Fruit fly (Drosophila melanogaster) whole organism, embryonic: Measurements from ENCODE around the gene CG46462.

ENCODE experiments used
- Bdp1 ChIP-seq: fragments of 200-800 bp; sonication (Bioruptor generic); optimal IDR thresholded peaks from 3 replicates; lab custom pipeline; 2016; ENCODE audit warnings: missing biosample characterization, missing genetic modification characterization
- CG10209 ChIP-seq: fragments of 200-800 bp; sonication (Bioruptor generic); optimal IDR thresholded peaks from 3 replicates; lab custom pipeline; 2017; ENCODE audit warnings: missing biosample characterization, mild to moderate bottlenecking, missing genetic modification characterization, missing genetic modification reagents
- CG11247 ChIP-seq: fragments of 200-800 bp; sonication (Bioruptor generic); IDR thresholded peaks from 2 replicates; pipeline ENCODE4 v1.3.6; 2022; ENCODE audit warnings: missing biosample characterization, missing genetic modification characterization
- CG11695 ChIP-seq: fragments of 200-800 bp; sonication (Bioruptor generic); IDR thresholded peaks from 3 replicates; pipeline ENCODE4 v1.3.6; 2022; ENCODE audit warnings: missing biosample characterization, missing genetic modification characterization
- CG13424 ChIP-seq: fragments of 200-800 bp; sonication (Bioruptor generic); optimal IDR thresholded peaks from 2 replicates; lab custom pipeline; 2019; ENCODE audit warnings: missing biosample characterization, mild to moderate bottlenecking, missing genetic modification characterization, moderate library complexity
- CG13775 ChIP-seq: fragments of 200-800 bp; sonication (Bioruptor generic); optimal IDR thresholded peaks from 3 replicates; lab custom pipeline; 2017; ENCODE audit warnings: missing biosample characterization, mild to moderate bottlenecking, missing genetic modification characterization
- CG14014 ChIP-seq: fragments of 200-800 bp; sonication (Bioruptor generic); IDR thresholded peaks from 2 replicates; pipeline ENCODE4 v1.3.6; 2022; ENCODE audit warnings: missing biosample characterization, missing genetic modification characterization
- CG15011 ChIP-seq: fragments of 200-800 bp; sonication (Bioruptor generic); optimal IDR thresholded peaks from 3 replicates; lab custom pipeline; 2018; ENCODE audit warnings: missing biosample characterization, mild to moderate bottlenecking, missing genetic modification characterization
- CG15514 ChIP-seq: fragments of 200-800 bp; sonication (Bioruptor generic); optimal IDR thresholded peaks from 3 replicates; lab custom pipeline; 2017; ENCODE audit warnings: missing biosample characterization, missing genetic modification characterization, mild to moderate bottlenecking, moderate library complexity, missing genetic modification reagents
- CG16815 ChIP-seq: fragments of 200-800 bp; sonication (Bioruptor generic); optimal IDR thresholded peaks from 3 replicates; lab custom pipeline; 2017; ENCODE audit warnings: missing biosample characterization, mild to moderate bottlenecking, missing genetic modification characterization
- CG17328 ChIP-seq: fragments of 200-800 bp; sonication (Bioruptor generic); IDR thresholded peaks from 2 replicates; pipeline ENCODE4 v1.3.6; 2022; ENCODE audit warnings: missing biosample characterization, missing genetic modification characterization
- CG17612 ChIP-seq: fragments of 200-800 bp; sonication (Bioruptor generic); IDR thresholded peaks from 2 replicates; pipeline ENCODE4 v1.3.6; 2022; ENCODE audit warnings: missing biosample characterization, missing genetic modification characterization
- CG17912 ChIP-seq: fragments of 200-800 bp; sonication (Bioruptor generic); optimal IDR thresholded peaks from 2 replicates; lab custom pipeline; 2018; ENCODE audit warnings: missing biosample characterization, mild to moderate bottlenecking, missing genetic modification characterization
- CG30020 ChIP-seq: fragments of 200-800 bp; optimal IDR thresholded peaks from 2 replicates; lab custom pipeline; 2019; ENCODE audit warnings: missing biosample characterization, mild to moderate bottlenecking, missing genetic modification characterization, moderate library complexity
- CG30431 ChIP-seq: fragments of 200-800 bp; sonication (Bioruptor generic); optimal IDR thresholded peaks from 2 replicates; lab custom pipeline; 2017; ENCODE audit warnings: missing biosample characterization, missing genetic modification characterization
- CG32532 ChIP-seq: fragments of 200-800 bp; sonication (Bioruptor generic); IDR thresholded peaks from 2 replicates; pipeline ENCODE4 v1.3.6; 2022; ENCODE audit warnings: missing biosample characterization, missing genetic modification characterization
- CG43689 ChIP-seq: fragments of 200-800 bp; sonication (Bioruptor generic); IDR thresholded peaks from 2 replicates; pipeline ENCODE4 v1.3.6; 2022; ENCODE audit warnings: missing biosample characterization, missing genetic modification characterization
- CG6854 ChIP-seq: fragments of 200-800 bp; sonication (Bioruptor generic); optimal IDR thresholded peaks from 3 replicates; lab custom pipeline; 2017; ENCODE audit warnings: missing biosample characterization, mild to moderate bottlenecking, missing genetic modification characterization
- CG7745 ChIP-seq: fragments of 200-800 bp; sonication (Bioruptor generic); optimal IDR thresholded peaks from 2 replicates; lab custom pipeline; 2018; ENCODE audit warnings: missing biosample characterization, mild to moderate bottlenecking, missing genetic modification characterization, moderate library complexity
- CHES-1-like ChIP-seq: fragments of 200-800 bp; sonication (Bioruptor generic); optimal IDR thresholded peaks from 2 replicates; lab custom pipeline; 2016; ENCODE audit warnings: missing biosample characterization, missing genetic modification characterization
- Camta ChIP-seq: fragments of 200-800 bp; sonication (Bioruptor generic); optimal IDR thresholded peaks from 2 replicates; lab custom pipeline; 2016; ENCODE audit warnings: missing biosample characterization, missing genetic modification characterization
- Dfd ChIP-seq, 2 experiments: fragments of >200 bp; optimal IDR thresholded peaks; 2 replicates each; lab custom pipeline; 2017; ENCODE audit warnings: missing biosample characterization in 2 of 2, missing genetic modification characterization in 2 of 2
- Dip3 ChIP-seq: fragments of 200-800 bp; sonication (Bioruptor generic); optimal IDR thresholded peaks from 3 replicates; lab custom pipeline; 2016; ENCODE audit warnings: missing biosample characterization, missing genetic modification characterization
- Doc2 ChIP-seq: fragments of 200-800 bp; sonication (Bioruptor generic); IDR thresholded peaks from 2 replicates; pipeline ENCODE4 v1.3.6; 2022; ENCODE audit warnings: missing biosample characterization, missing genetic modification characterization
- E2f1 ChIP-seq: fragments of 200-800 bp; sonication (Bioruptor generic); IDR thresholded peaks from 2 replicates; pipeline ENCODE4 v1.3.6; 2022; ENCODE audit warnings: missing biosample characterization, missing genetic modification characterization
- Gsc ChIP-seq: fragments of 200-800 bp; sonication (Bioruptor generic); IDR thresholded peaks from 2 replicates; pipeline ENCODE4 v1.3.6; 2022; ENCODE audit warnings: missing biosample characterization, missing genetic modification characterization
- Gug ChIP-seq: fragments of 200-800 bp; sonication (Bioruptor generic); IDR thresholded peaks from 4 replicates; pipeline ENCODE4 v1.3.6; 2022; ENCODE audit warnings: missing biosample characterization, missing genetic modification characterization
- Hey ChIP-seq: fragments of 200-800 bp; sonication (Bioruptor generic); optimal IDR thresholded peaks from 3 replicates; lab custom pipeline; 2018; ENCODE audit warnings: missing biosample characterization, mild to moderate bottlenecking, missing genetic modification characterization
- HmgD ChIP-seq: fragments of 200-800 bp; sonication (Bioruptor generic); optimal IDR thresholded peaks from 3 replicates; lab custom pipeline; 2016; ENCODE audit warnings: missing biosample characterization, missing genetic modification characterization
- Hr51 ChIP-seq, 2 experiments: fragments of 200-800 bp; sonication (Bioruptor generic); optimal IDR thresholded peaks; 2 replicates in 1 of 2; 3 replicates in 1 of 2; lab custom pipeline; 2016 to 2018; ENCODE audit warnings: missing biosample characterization in 2 of 2, missing genetic modification characterization in 2 of 2, mild to moderate bottlenecking in 1 of 2, moderate library complexity in 1 of 2
- Rx ChIP-seq: fragments of 200-800 bp; sonication (Bioruptor generic); IDR thresholded peaks from 2 replicates; pipeline ENCODE4 v1.3.6; 2022; ENCODE audit warnings: missing biosample characterization, missing genetic modification characterization
- Usf ChIP-seq: fragments of 200-800 bp; sonication (Bioruptor generic); optimal IDR thresholded peaks from 2 replicates; lab custom pipeline; 2017; ENCODE audit warnings: missing genotype, missing biosample characterization, missing genetic modification characterization
- aop ChIP-seq: fragments of 200-800 bp; sonication (Bioruptor generic); IDR thresholded peaks from 2 replicates; pipeline ENCODE4 v1.3.6; 2022; ENCODE audit warnings: missing biosample characterization, missing genetic modification characterization
- az2 ChIP-seq: fragments of 200-800 bp; sonication (Bioruptor generic); optimal IDR thresholded peaks from 3 replicates; lab custom pipeline; 2016; ENCODE audit warnings: missing biosample characterization, missing genetic modification characterization
- btn ChIP-seq: fragments of 200-800 bp; sonication (Bioruptor generic); optimal IDR thresholded peaks from 2 replicates; lab custom pipeline; 2016; ENCODE audit warnings: missing biosample characterization, missing genetic modification characterization
- cg ChIP-seq: fragments of 200-800 bp; sonication (Bioruptor generic); optimal IDR thresholded peaks from 3 replicates; lab custom pipeline; 2019; ENCODE audit warnings: missing biosample characterization, mild to moderate bottlenecking, missing genetic modification characterization, moderate library complexity
- corto ChIP-seq: fragments of 200-800 bp; sonication (Bioruptor generic); optimal IDR thresholded peaks from 2 replicates; lab custom pipeline; 2016; ENCODE audit warnings: missing biosample characterization, mild to moderate bottlenecking, missing genetic modification characterization, moderate library complexity
- fd96Cb ChIP-seq: fragments of 200-800 bp; sonication (Bioruptor generic); optimal IDR thresholded peaks from 2 replicates; lab custom pipeline; 2018; ENCODE audit warnings: missing biosample characterization, mild to moderate bottlenecking, missing genetic modification characterization, moderate library complexity
- fru ChIP-seq: fragments of >200 bp; optimal IDR thresholded peaks from 2 replicates; lab custom pipeline; 2017
- gcm2 ChIP-seq: fragments of 200-800 bp; sonication (Bioruptor generic); optimal IDR thresholded peaks from 2 replicates; lab custom pipeline; 2016; ENCODE audit warnings: missing biosample characterization, missing genetic modification characterization
- hbn ChIP-seq: fragments of 200-800 bp; sonication (Bioruptor generic); IDR thresholded peaks from 2 replicates; pipeline ENCODE4 v1.3.6; 2022; ENCODE audit warnings: missing biosample characterization, missing genetic modification characterization; ENCODE audit not compliant: partially characterized antibody
- knrl ChIP-seq: fragments of 200-800 bp; sonication (Bioruptor generic); IDR thresholded peaks from 3 replicates; pipeline ENCODE4 v1.3.6; 2022; ENCODE audit warnings: missing biosample characterization, missing genetic modification characterization; ENCODE audit not compliant: partially characterized antibody
- nau ChIP-seq: fragments of 200-800 bp; sonication (Bioruptor generic); optimal IDR thresholded peaks from 3 replicates; lab custom pipeline; 2017; ENCODE audit warnings: missing biosample characterization, mild to moderate bottlenecking, missing genetic modification characterization, missing genetic modification reagents
- pho ChIP-seq: fragments of 200-800 bp; sonication (Bioruptor generic); optimal IDR thresholded peaks from 2 replicates; lab custom pipeline; 2016; ENCODE audit warnings: missing biosample characterization, missing genetic modification characterization
- pita ChIP-seq: fragments of 200-800 bp; sonication (Bioruptor generic); optimal IDR thresholded peaks from 2 replicates; lab custom pipeline; 2017; ENCODE audit warnings: missing biosample characterization, mild to moderate bottlenecking, missing genetic modification characterization
- sim ChIP-seq: fragments of 200-800 bp; sonication (Bioruptor generic); IDR thresholded peaks from 2 replicates; pipeline ENCODE4 v1.3.6; 2022; ENCODE audit warnings: missing biosample characterization, missing genetic modification characterization
- tio ChIP-seq: fragments of 200-800 bp; sonication (Bioruptor generic); optimal IDR thresholded peaks from 2 replicates; lab custom pipeline; 2017; ENCODE audit warnings: missing biosample characterization, missing genetic modification characterization, inconsistent platforms
- tll ChIP-seq, 2 experiments: fragments of 200-800 bp in 1 of 2; fragments of >200 bp in 1 of 2; sonication (Bioruptor generic) in 1 of 2; optimal IDR thresholded peaks; 2 replicates each; lab custom pipeline; 2017 to 2019; ENCODE audit warnings: missing biosample characterization in 2 of 2, missing genetic modification characterization in 2 of 2, mild to moderate bottlenecking in 1 of 2, moderate library complexity in 1 of 2
- zen ChIP-seq: fragments of 200-800 bp; sonication (Bioruptor generic); optimal IDR thresholded peaks from 3 replicates; lab custom pipeline; 2018; ENCODE audit warnings: missing biosample characterization, mild to moderate bottlenecking, missing genetic modification characterization, moderate library complexity

Gene CG46462

DNA sequence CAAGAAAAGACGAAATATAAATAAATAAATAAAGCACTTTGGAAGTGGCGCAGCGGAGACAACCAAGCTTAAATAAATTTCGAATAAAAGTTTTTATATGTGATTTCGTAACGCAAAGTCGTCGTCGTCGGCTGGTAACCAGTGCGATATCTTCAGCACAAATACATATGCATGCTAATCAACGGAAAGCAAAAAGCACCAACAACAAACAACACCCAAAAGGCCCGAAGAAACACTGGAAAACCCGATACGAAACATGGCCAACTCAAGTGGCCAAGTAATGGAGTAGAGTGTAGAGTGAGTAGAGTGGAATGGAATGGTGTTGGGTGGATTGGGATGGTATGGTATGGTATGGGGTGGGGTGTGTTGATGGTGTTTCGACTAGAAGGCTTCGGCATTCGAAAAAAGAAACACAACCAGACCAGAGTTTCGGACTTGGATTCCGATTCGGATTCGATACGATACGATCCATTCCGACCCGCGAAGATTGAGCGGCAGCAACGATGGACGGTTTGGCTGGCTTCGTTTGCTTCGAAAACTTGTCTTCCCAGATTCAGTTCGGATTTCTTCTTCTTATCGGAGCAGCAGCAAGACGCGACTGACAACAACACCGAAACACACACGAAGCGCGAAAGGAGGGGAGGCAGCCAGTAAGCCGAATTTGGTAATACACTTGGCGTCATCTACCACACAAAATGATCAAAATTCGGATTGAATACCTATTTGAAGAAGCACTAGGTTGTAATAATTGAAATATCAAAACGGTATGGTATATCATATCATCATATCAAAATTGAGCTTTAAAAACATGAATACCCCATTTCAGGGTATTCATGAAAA, 28.7 kb upstream of the CG46462 start (continued):
- TF ChIP-seq CG14014 (GFP tag; lab: Robert Waterston, UW): peak; percentile 97
- peak; percentile 86 for TF ChIP-seq CG16815 (GFP tag; lab: Kevin White, UChicago)
- peak; percentile 53 for TF ChIP-seq CG17912
- peak; percentile 88 for TF ChIP-seq CG17612 (GFP tag; lab: Robert Waterston, UW)
- peak; percentile 93 for TF ChIP-seq btn (GFP tag; lab: Kevin White, UChicago)
- TF ChIP-seq CG10209 (GFP tag; lab: Kevin White, UChicago): peak; percentile 94
- peak; percentile 94 for TF ChIP-seq Rx (GFP tag; lab: Robert Waterston, UW)
- TF ChIP-seq aop: peak; percentile 70
- peak; percentile 96 for TF ChIP-seq Dip3
- TF ChIP-seq corto: peak; percentile 97
- peak; percentile 87 for TF ChIP-seq gcm2
- no peak for TF ChIP-seq Doc2 (GFP tag; lab: Robert Waterston, UW)
- peak; percentile 85 for TF ChIP-seq Bdp1 (GFP tag; lab: Kevin White, UChicago)
- peak; percentile 47 for TF ChIP-seq Hey
- TF ChIP-seq cg (GFP tag; lab: Kevin White, UChicago): peak; percentile 51
- peak; percentile 96 for TF ChIP-seq Hr51 (GFP tag; optimal IDR thresholded peaks at IDR 0.05; lab: Kevin White, UChicago)
- TF ChIP-seq HmgD: peak; percentile 77
- peak; percentile 96 for TF ChIP-seq pho (GFP tag; lab: Kevin White, UChicago)
- no peak for TF ChIP-seq pita (GFP tag; lab: Kevin White, UChicago)
- no peak for TF ChIP-seq sim
- peak; percentile 90 for TF ChIP-seq CG15514
- peak; percentile 82 for TF ChIP-seq Usf (GFP tag; lab: Kevin White, UChicago)
- TF ChIP-seq tll (GFP tag; optimal IDR thresholded peaks at IDR 0.05; lab: Kevin White, UChicago): no peak
- peak; percentile 40 for TF ChIP-seq Camta (GFP tag; lab: Kevin White, UChicago)
- TF ChIP-seq CG7745 (tag; lab: Kevin White, UChicago): peak; percentile 58
- peak; percentile 95 for TF ChIP-seq az2 (GFP tag; lab: Kevin White, UChicago)
- TF ChIP-seq knrl (GFP tag; lab: Robert Waterston, UW): no peak
- TF ChIP-seq CG17328 (GFP tag; lab: Robert Waterston, UW): peak; percentile 92
- TF ChIP-seq zen (tag; lab: Kevin White, UChicago): peak; percentile 77
- TF ChIP-seq CG43689 (GFP tag; lab: Robert Waterston, UW): no peak; the same call in none of the 2 replicates
- TF ChIP-seq hbn: no peak
- peak; percentile 95 for TF ChIP-seq CG13424 (tag; lab: Kevin White, UChicago)
- peak; percentile 96 for TF ChIP-seq CG11695 (GFP tag; lab: Robert Waterston, UW)
- TF ChIP-seq CG13775 (GFP tag; lab: Kevin White, UChicago): peak; percentile 87
- TF ChIP-seq CG30431 (GFP tag; lab: Kevin White, UChicago): peak; percentile 84
- no peak for TF ChIP-seq Dfd (GFP tag; optimal IDR thresholded peaks at IDR 0.05; lab: Kevin White, UChicago)
- no peak for TF ChIP-seq Gsc (GFP tag; lab: Robert Waterston, UW)
- TF ChIP-seq Gug (GFP tag; lab: Robert Waterston, UW): peak; percentile 95
- TF ChIP-seq CG6854: peak; percentile 93
- peak; percentile 54 for TF ChIP-seq nau (GFP tag; lab: Kevin White, UChicago)
- peak; percentile 87 for TF ChIP-seq fd96Cb (tag; lab: Kevin White, UChicago)
- TF ChIP-seq CG11247 (GFP tag; lab: Robert Waterston, UW): peak; percentile 90
- peak; percentile 88 for TF ChIP-seq CG15011 (GFP tag; lab: Kevin White, UChicago)
- peak; percentile 64 for TF ChIP-seq CG30020 (tag; lab: Kevin White, UChicago)
- TF ChIP-seq fru (lab: Kevin White, UChicago): no peak
- TF ChIP-seq CHES-1-like: peak; percentile 97
- peak; percentile 91 for TF ChIP-seq E2f1 (GFP tag; lab: Robert Waterston, UW)
- TF ChIP-seq CG32532 (GFP tag; lab: Robert Waterston, UW): peak; percentile 96
- peak; percentile 90 for TF ChIP-seq tio (GFP tag; lab: Kevin White, UChicago)
